Fruit fly (Drosophila melanogaster) S2 (cell line): ENCODE results near the gene CG14416.

ENCODE experiments used
- CG8478 ChIP-seq: fragments of >200 bp; optimal IDR thresholded peaks from 2 replicates; lab custom pipeline; 2018
- CTCF ChIP-seq, 2 experiments: fragments of >200 bp; optimal IDR thresholded peaks; 2 replicates each; lab custom pipeline; 2018

Gene CG14416

DNA sequence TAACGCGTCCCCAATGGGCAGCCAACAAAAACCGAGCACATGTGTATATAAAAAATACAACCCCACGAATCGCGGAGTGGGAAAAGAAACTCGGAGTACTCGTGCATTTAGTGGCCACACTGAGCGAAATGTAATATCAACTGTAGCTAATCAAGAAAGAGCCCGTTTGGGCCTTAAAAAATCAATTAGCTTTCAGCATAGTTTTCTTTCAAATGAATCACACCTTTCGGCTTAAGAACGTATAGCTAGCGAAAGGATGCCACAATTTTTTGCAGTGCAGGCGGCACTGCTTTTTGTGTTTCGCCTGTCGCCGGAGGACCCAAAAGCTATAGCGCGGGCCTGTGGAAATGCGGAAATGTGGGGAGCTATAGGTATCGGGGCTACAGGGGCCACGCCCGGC lies 11.7 kb downstream of the CG14416 start:
- TF ChIP-seq CG8478 (lab: Kevin White, UChicago): no peak
- TF ChIP-seq CTCF (optimal IDR thresholded peaks at IDR 0.05; lab: Kevin White, UChicago): no peak
